Worm (Caenorhabditis elegans) whole organism, L3 larva: ENCODE results near the gene F46H5.11.
A peak's percentile ranks its signal among the peaks of the same experiment; 100 is the strongest.

Experiments
- R02D3.7 ChIP-seq: fragments of 150-350 bp; optimal IDR thresholded peaks from 2 replicates; lab custom pipeline; 2014; ENCODE audit warnings: missing biosample characterization, missing genetic modification characterization
- ZK546.5 ChIP-seq: sonication (generic microtip); optimal IDR thresholded peaks from 2 replicates; lab custom pipeline; 2017; ENCODE audit warnings: missing biosample characterization, missing genetic modification characterization
- aly-2 ChIP-seq: fragments of 150-350 bp; optimal IDR thresholded peaks from 2 replicates; lab custom pipeline; 2014; ENCODE audit warnings: missing biosample characterization, missing genetic modification characterization
- ama-1 ChIP-seq: fragments of 150-350 bp; optimal IDR thresholded peaks from 2 replicates; lab custom pipeline; 2018
- ceh-16 ChIP-seq: sonication (generic microtip); optimal IDR thresholded peaks from 2 replicates; lab custom pipeline; 2017; ENCODE audit warnings: missing biosample characterization, missing genetic modification characterization
- ceh-28 ChIP-seq: fragments of 150-350 bp; optimal IDR thresholded peaks from 2 replicates; lab custom pipeline; 2014; ENCODE audit warnings: missing biosample characterization, missing genetic modification reagents, missing genetic modification characterization
- ceh-82 ChIP-seq: fragments of 150-350 bp; optimal IDR thresholded peaks from 2 replicates; lab custom pipeline; 2014; ENCODE audit warnings: missing biosample characterization, missing genetic modification characterization
- ceh-9 ChIP-seq: sonication (generic microtip); optimal IDR thresholded peaks from 2 replicates; lab custom pipeline; 2018; ENCODE audit warnings: missing biosample characterization, missing genetic modification characterization
- daf-12 ChIP-seq: fragments of 150-350 bp; optimal IDR thresholded peaks from 2 replicates; lab custom pipeline; 2014; ENCODE audit warnings: missing biosample characterization, missing genetic modification reagents, missing genetic modification characterization
- egl-27 ChIP-seq: sonication (generic microtip); optimal IDR thresholded peaks from 4 replicates; lab custom pipeline; 2017; ENCODE audit warnings: missing biosample characterization, missing genetic modification reagents, missing genetic modification characterization
- egl-5 ChIP-seq: fragments of 150-350 bp; optimal IDR thresholded peaks from 2 replicates; lab custom pipeline; 2017; ENCODE audit warnings: missing biosample characterization, missing genetic modification reagents, missing genetic modification characterization, inconsistent platforms
- elt-1 ChIP-seq: fragments of 150-350 bp; optimal IDR thresholded peaks from 2 replicates; lab custom pipeline; 2014; ENCODE audit warnings: missing biosample characterization, missing genetic modification characterization
- elt-2 ChIP-seq: sonication (generic microtip); optimal IDR thresholded peaks from 2 replicates; lab custom pipeline; 2016; ENCODE audit warnings: missing genetic modification reagents, mild to moderate bottlenecking, missing genetic modification characterization, missing compliant biosample characterization
- elt-3 ChIP-seq, 3 experiments: fragments of 150-350 bp in 1 of 3; sonication (generic microtip) in 2 of 3; optimal IDR thresholded peaks; 2 replicates in 2 of 3; 4 replicates in 1 of 3; lab custom pipeline; 2014 to 2017; ENCODE audit warnings: missing biosample characterization in 3 of 3, missing genetic modification characterization in 3 of 3
- eor-1 ChIP-seq, 2 experiments: fragments of 150-350 bp; optimal IDR thresholded peaks; 2 replicates each; lab custom pipeline; 2014 to 2018; ENCODE audit warnings: missing biosample characterization in 2 of 2, missing genetic modification characterization in 2 of 2
- fkh-10 ChIP-seq: sonication (generic microtip); optimal IDR thresholded peaks from 2 replicates; lab custom pipeline; 2017; ENCODE audit warnings: missing biosample characterization, missing genetic modification reagents, missing genetic modification characterization
- fkh-2 ChIP-seq: fragments of 150-350 bp; optimal IDR thresholded peaks from 2 replicates; lab custom pipeline; 2014; ENCODE audit warnings: missing biosample characterization, missing genetic modification reagents, missing genetic modification characterization
- fos-1 ChIP-seq: fragments of 150-350 bp; optimal IDR thresholded peaks from 2 replicates; lab custom pipeline; 2014; ENCODE audit warnings: missing biosample characterization, missing genetic modification characterization
- hmg-11 ChIP-seq: sonication (generic microtip); optimal IDR thresholded peaks from 2 replicates; lab custom pipeline; 2016; ENCODE audit warnings: missing genetic modification characterization, missing compliant biosample characterization
- jun-1 ChIP-seq: fragments of 150-350 bp; optimal IDR thresholded peaks from 2 replicates; lab custom pipeline; 2014; ENCODE audit warnings: missing biosample characterization, missing genetic modification reagents, missing genetic modification characterization
- lin-15B ChIP-seq: fragments of 150-350 bp; optimal IDR thresholded peaks from 2 replicates; lab custom pipeline; 2014; ENCODE audit warnings: missing biosample characterization, missing genetic modification characterization
- lin-39 ChIP-seq: fragments of 150-350 bp; optimal IDR thresholded peaks from 2 replicates; lab custom pipeline; 2018; ENCODE audit warnings: missing biosample characterization, missing genetic modification reagents, missing genetic modification characterization
- lsy-12 ChIP-seq: sonication (generic microtip); optimal IDR thresholded peaks from 2 replicates; lab custom pipeline; 2016; ENCODE audit warnings: mild to moderate bottlenecking, missing genetic modification characterization, missing compliant biosample characterization
- mdl-1 ChIP-seq: fragments of 150-350 bp; optimal IDR thresholded peaks from 2 replicates; lab custom pipeline; 2014; ENCODE audit warnings: missing biosample characterization, missing genetic modification characterization
- mml-1 ChIP-seq: fragments of 150-350 bp; sonication (generic microtip); optimal IDR thresholded peaks from 3 replicates; lab custom pipeline; 2014; ENCODE audit warnings: missing biosample characterization, missing genetic modification characterization
- nfya-1 ChIP-seq: sonication (generic microtip); optimal IDR thresholded peaks from 2 replicates; lab custom pipeline; 2017; ENCODE audit warnings: missing genetic modification characterization, mild to moderate bottlenecking, missing compliant biosample characterization, antibody characterized with exemption, moderate library complexity; ENCODE audit not compliant: insufficient read depth
- nhr-11 ChIP-seq: fragments of 150-350 bp; optimal IDR thresholded peaks from 2 replicates; lab custom pipeline; 2014; ENCODE audit warnings: missing biosample characterization, missing genetic modification characterization
- nhr-12 ChIP-seq: fragments of 150-350 bp; optimal IDR thresholded peaks from 2 replicates; lab custom pipeline; 2014; ENCODE audit warnings: missing biosample characterization, missing genetic modification characterization
- nhr-23 ChIP-seq: fragments of 150-350 bp; optimal IDR thresholded peaks from 2 replicates; lab custom pipeline; 2014; ENCODE audit warnings: missing biosample characterization, missing genetic modification reagents, missing genetic modification characterization
- nhr-237 ChIP-seq: fragments of 150-350 bp; optimal IDR thresholded peaks from 2 replicates; lab custom pipeline; 2014; ENCODE audit warnings: missing biosample characterization, missing genetic modification characterization
- nhr-25 ChIP-seq: sonication (generic microtip); optimal IDR thresholded peaks from 2 replicates; lab custom pipeline; 2017; ENCODE audit warnings: missing biosample characterization, missing genetic modification characterization
- nhr-28 ChIP-seq: fragments of 150-350 bp; optimal IDR thresholded peaks from 2 replicates; lab custom pipeline; 2014; ENCODE audit warnings: missing biosample characterization, missing genetic modification characterization
- nhr-43 ChIP-seq: sonication (generic microtip); optimal IDR thresholded peaks from 2 replicates; lab custom pipeline; 2016; ENCODE audit warnings: mild to moderate bottlenecking, missing genetic modification characterization, missing compliant biosample characterization; ENCODE audit not compliant: poor library complexity, severe bottlenecking
- nhr-67 ChIP-seq: fragments of 150-350 bp; optimal IDR thresholded peaks from 2 replicates; lab custom pipeline; 2014; ENCODE audit warnings: missing biosample characterization, missing genetic modification characterization
- nhr-76 ChIP-seq: fragments of 150-350 bp; sonication (generic microtip); optimal IDR thresholded peaks from 5 replicates; lab custom pipeline; 2014; ENCODE audit warnings: missing biosample characterization, missing genetic modification characterization
- nhr-77 ChIP-seq: fragments of 150-350 bp; optimal IDR thresholded peaks from 2 replicates; lab custom pipeline; 2014; ENCODE audit warnings: missing biosample characterization, missing genetic modification characterization
- pha-4 ChIP-seq: fragments of 150-350 bp; optimal IDR thresholded peaks from 2 replicates; lab custom pipeline; 2014; ENCODE audit warnings: missing biosample characterization, missing genetic modification reagents, missing genetic modification characterization
- pqm-1 ChIP-seq: fragments of 150-350 bp; optimal IDR thresholded peaks from 2 replicates; lab custom pipeline; 2017; ENCODE audit warnings: missing biosample characterization, missing genetic modification characterization, inconsistent platforms
- sea-2 ChIP-seq: fragments of 150-350 bp; sonication (generic microtip); optimal IDR thresholded peaks from 4 replicates; lab custom pipeline; 2014; ENCODE audit warnings: missing biosample characterization, missing genetic modification reagents, missing genetic modification characterization
- skn-1 ChIP-seq: fragments of 150-350 bp; optimal IDR thresholded peaks from 2 replicates; lab custom pipeline; 2014; ENCODE audit warnings: missing biosample characterization, missing genetic modification characterization
- snpc-4 ChIP-seq: fragments of 150-350 bp; optimal IDR thresholded peaks from 2 replicates; lab custom pipeline; 2014; ENCODE audit warnings: missing biosample characterization, missing genetic modification characterization
- unc-39 ChIP-seq: sonication (generic microtip); optimal IDR thresholded peaks from 4 replicates; lab custom pipeline; 2017; ENCODE audit warnings: missing biosample characterization, missing genetic modification characterization
- unc-62 ChIP-seq: fragments of 150-350 bp; sonication (generic microtip); optimal IDR thresholded peaks from 4 replicates; lab custom pipeline; 2014; ENCODE audit warnings: missing biosample characterization, missing genetic modification reagents, missing genetic modification characterization
- zag-1 ChIP-seq: fragments of 150-350 bp; optimal IDR thresholded peaks from 2 replicates; lab custom pipeline; 2014; ENCODE audit warnings: missing biosample characterization, missing genetic modification characterization
- ztf-11 ChIP-seq: fragments of 150-350 bp; optimal IDR thresholded peaks from 2 replicates; lab custom pipeline; 2014; ENCODE audit warnings: missing biosample characterization, missing genetic modification characterization
- ztf-4 ChIP-seq: fragments of 150-350 bp; optimal IDR thresholded peaks from 2 replicates; lab custom pipeline; 2014; ENCODE audit warnings: missing biosample characterization, missing genetic modification characterization

Gene F46H5.11

DNA sequence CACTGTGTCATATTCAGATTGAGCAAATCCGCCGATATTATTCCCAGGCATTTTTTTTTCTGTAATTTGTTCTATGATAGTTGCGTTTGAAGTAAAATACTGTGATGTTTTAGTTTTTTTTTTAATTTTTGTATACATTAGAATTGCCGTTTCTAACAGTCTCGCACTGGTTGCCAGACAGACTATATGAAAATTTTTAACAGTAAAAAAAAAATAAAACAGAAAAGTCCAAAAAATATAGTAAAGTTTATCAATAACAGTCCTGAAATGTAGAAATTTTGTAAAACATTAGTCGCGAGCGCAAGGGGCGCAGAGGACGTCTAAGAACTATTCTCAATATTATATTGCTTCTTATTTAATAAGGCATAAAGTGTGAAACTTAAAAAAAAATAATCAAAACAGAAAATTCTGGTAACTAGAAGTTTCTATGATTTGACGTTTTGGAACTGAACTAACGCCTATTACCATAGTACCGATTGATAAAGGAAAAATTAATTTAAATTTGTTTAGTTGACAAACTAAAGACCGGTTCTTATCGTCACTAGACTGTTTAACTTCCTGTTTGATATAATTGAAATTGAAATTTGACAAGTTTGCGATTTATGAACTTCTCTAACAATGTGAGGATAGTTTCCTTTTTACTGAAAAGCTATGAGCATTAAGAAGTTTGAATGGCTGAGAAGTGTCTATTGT lies 11.4 kb downstream of the F46H5.11 start, which contains the start of gene lact-1:
Gene lact-1 (minus strand): TSS at position 51 of the 693 bp plus-strand sequence.
- TF ChIP-seq elt-2 (tag; lab: Kevin White, UChicago), result peak; percentile 44
- TF ChIP-seq pqm-1, result peak; percentile 54
- peak; percentile 6 for TF ChIP-seq pha-4 (tag; lab: Kevin White, UChicago)
- no peak for TF ChIP-seq ztf-4

DNA sequence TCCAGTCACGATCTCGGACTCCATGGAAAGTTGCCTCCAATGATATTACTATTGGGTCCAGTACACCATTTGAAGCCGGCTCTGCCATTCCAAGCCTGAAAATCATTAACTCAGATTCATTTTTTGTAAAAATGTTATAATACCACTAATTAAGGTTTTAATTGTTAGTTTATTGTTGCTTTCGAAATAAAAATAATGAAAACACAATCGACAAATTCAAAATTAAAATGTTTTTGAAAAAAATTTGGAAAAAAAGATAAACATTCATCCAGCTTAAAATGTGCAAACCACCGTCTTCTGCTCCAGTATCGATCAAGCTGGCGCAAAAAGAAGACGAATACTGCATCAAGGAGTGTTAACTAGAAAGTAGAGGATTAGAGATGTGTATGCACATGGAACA lies 15.0 kb downstream of the F46H5.11 start, which contains the start of gene F46H5.5:
Gene F46H5.5 (minus strand): TSS at position 101 of the 400 bp plus-strand sequence.
- TF ChIP-seq nfya-1 (peak; percentile 26), nhr-67 (tag; lab: Kevin White, UChicago) (no peak)

DNA sequence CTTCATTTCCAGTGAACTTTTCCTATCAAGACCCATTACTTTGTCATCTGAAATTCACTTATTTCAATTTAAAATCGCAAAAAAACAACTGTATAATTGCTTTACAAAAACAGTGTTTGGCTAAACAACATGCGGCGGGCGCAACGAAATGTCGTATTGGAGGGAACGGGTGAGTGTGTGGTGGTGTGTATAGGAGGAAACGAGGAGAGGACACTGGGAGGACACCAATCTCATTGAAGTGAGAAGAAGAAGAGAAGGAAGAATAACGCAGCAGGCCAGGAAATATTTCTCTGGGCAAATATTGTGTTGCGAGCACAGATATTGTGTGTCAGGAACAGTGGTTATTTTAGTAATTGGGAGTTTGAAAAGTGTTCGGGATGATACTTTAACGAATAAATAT lies 17.3 kb downstream of the F46H5.11 start, which contains the start of gene F46H5.4:
Gene F46H5.4 (minus strand): TSS at position 53 of the 400 bp plus-strand sequence.
- TF ChIP-seq pha-4 (tag; lab: Kevin White, UChicago) (peak; percentile 40), lin-15B (peak; percentile 0), nhr-25 (peak; percentile 7), elt-1 (tag; lab: Kevin White, UChicago) (no peak), nhr-23 (peak; percentile 23), nfya-1 (peak; percentile 49), nhr-43 (no peak), hmg-11 (tag; lab: Kevin White, UChicago) (peak; percentile 60)

DNA sequence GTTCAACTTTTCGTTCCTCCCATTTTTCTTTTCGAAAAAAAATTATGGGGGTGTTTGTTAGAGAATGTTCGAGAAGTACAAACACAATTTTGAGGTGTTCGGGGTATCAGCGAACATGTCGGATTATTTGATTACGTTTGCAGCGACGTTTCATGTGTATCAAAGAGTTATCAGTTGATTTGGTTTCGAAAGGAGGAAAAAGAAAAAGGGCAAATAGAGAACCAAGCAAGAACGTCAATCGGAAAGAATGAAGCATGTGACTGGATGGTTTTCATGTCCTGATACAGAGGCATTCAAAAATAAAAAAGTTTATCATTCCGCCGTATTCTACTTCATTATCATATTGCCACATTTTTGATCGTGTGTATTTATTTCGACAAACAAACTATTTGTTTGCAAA lies 27.1 kb downstream of the F46H5.11 start:
- TF ChIP-seq nhr-12 (no peak), eor-1 (tag; optimal IDR thresholded peaks at IDR 0.05; lab: Kevin White, UChicago) (no peak), nfya-1 (no peak), nhr-25 (no peak), lin-39 (no peak), lsy-12 (tag; lab: Kevin White, UChicago) (no peak), mml-1 (tag; lab: Kevin White, UChicago) (no peak), unc-39 (tag; lab: Kevin White, UChicago) (no peak), snpc-4 (tag; lab: Kevin White, UChicago) (no peak), skn-1 (tag; lab: Kevin White, UChicago) (peak; percentile 10), sea-2 (no peak), pha-4 (tag; lab: Kevin White, UChicago) (peak; percentile 87), ceh-82 (tag; lab: Kevin White, UChicago) (no peak), nhr-28 (tag; lab: Kevin White, UChicago) (no peak), nhr-237 (no peak), zag-1 (tag; lab: Kevin White, UChicago) (no peak), ceh-16 (tag; lab: Kevin White, UChicago) (no peak), fkh-2 (tag; lab: Kevin White, UChicago) (no peak), ceh-28 (tag; lab: Kevin White, UChicago) (no peak), ztf-11 (tag; lab: Kevin White, UChicago) (no peak), nhr-11 (tag; lab: Kevin White, UChicago) (no peak), elt-2 (tag; lab: Kevin White, UChicago) (peak; percentile 98), ZK546.5 (no peak), jun-1 (peak; percentile 56), fkh-10 (GFP tag; lab: Kevin White, UChicago) (no peak), daf-12 (tag; lab: Kevin White, UChicago) (no peak), aly-2 (no peak), nhr-77 (no peak), nhr-43 (no peak), pqm-1 (peak; percentile 89), hmg-11 (tag; lab: Kevin White, UChicago) (no peak), elt-3 (tag; optimal IDR thresholded peaks at IDR 0.05; lab: Kevin White, UChicago) (no peak), ama-1 (lab: Kevin White, UChicago) (no peak), ztf-4 (no peak), egl-5 (tag; lab: Kevin White, UChicago) (no peak), unc-62 (GFP tag; lab: Kevin White, UChicago) (no peak), lin-15B (no peak), ceh-9 (no peak), nhr-67 (tag; lab: Kevin White, UChicago) (no peak), elt-1 (tag; lab: Kevin White, UChicago) (no peak), nhr-76 (tag; lab: Kevin White, UChicago) (no peak), R02D3.7 (tag; lab: Kevin White, UChicago) (no peak), egl-27 (tag; lab: Kevin White, UChicago) (no peak), fos-1 (tag; lab: Kevin White, UChicago) (peak; percentile 11), nhr-23 (no peak), mdl-1 (tag; lab: Kevin White, UChicago) (no peak)
